Fruit fly (Drosophila melanogaster): Measurements from ENCODE around the gene CG10026.

The CG10026 gene

dm6 chr2L:19492934-19493686 is 39.1 kb downstream of the CG10026 start, which contains the start of the genes swm and Ctu2 (continued):
- TF ChIP-seq CG1529 (GFP tag; optimal IDR thresholded peaks at IDR 0.05) (no peak), Deaf1 (tag; optimal IDR thresholded peaks at IDR 0.05) (no peak), CG12942 (GFP tag; optimal IDR thresholded peaks at IDR 0.05) (peak; percentile 31), disco-r (GFP tag; optimal IDR thresholded peaks at IDR 0.05) (no peak), CG1832 (GFP tag; optimal IDR thresholded peaks at IDR 0.05) (no peak), fu2 (GFP tag; optimal IDR thresholded peaks at IDR 0.05) (no peak), CG13775 (GFP tag; optimal IDR thresholded peaks at IDR 0.05) (peak; percentile 55), pros (GFP tag; optimal IDR thresholded peaks at IDR 0.05) (no peak), sna (GFP tag; IDR thresholded peaks at IDR 0.05; ENCODE audit: partially characterized antibody) (peak; percentile 67; the same call in 1 of the 2 replicates), CG2875 (GFP tag; optimal IDR thresholded peaks at IDR 0.05) (no peak), CG10431 (GFP tag; optimal IDR thresholded peaks at IDR 0.05) (no peak), Med (GFP tag) (peak; percentile 68), h (optimal IDR thresholded peaks at IDR 0.05) (no peak), tgo (GFP tag; IDR thresholded peaks at IDR 0.05) (peak; percentile 42; the same call in 2 of the 3 replicates), CG3847 (GFP tag; IDR thresholded peaks at IDR 0.05) (peak; percentile 66), Trl (optimal IDR thresholded peaks at IDR 0.05) (no peak), Trl (GFP tag; optimal IDR thresholded peaks at IDR 0.05) (no peak), CG7372 (GFP tag; IDR thresholded peaks at IDR 0.05) (peak; percentile 57; the same call in 1 of the 2 replicates), her (GFP tag; optimal IDR thresholded peaks at IDR 0.05) (no peak), croc (GFP tag; conservative IDR thresholded peaks at IDR 0.05) (peak; percentile 29; the same call in 1 of the 3 replicates), Six4 (GFP tag; optimal IDR thresholded peaks at IDR 0.05) (no peak), CG13296 (GFP tag; optimal IDR thresholded peaks at IDR 0.05) (peak; percentile 68), Hmr (GFP tag; optimal IDR thresholded peaks at IDR 0.05) (no peak), da (GFP tag; optimal IDR thresholded peaks at IDR 0.05) (no peak), ap (GFP tag; IDR thresholded peaks at IDR 0.05) (no peak), CG8924 (tag; optimal IDR thresholded peaks at IDR 0.05) (peak; percentile 82), cas (GFP tag; IDR thresholded peaks at IDR 0.05) (no peak), sima (GFP tag; optimal IDR thresholded peaks at IDR 0.05) (no peak), zfh1 (GFP tag; IDR thresholded peaks at IDR 0.05) (no peak), Rfx (GFP tag; IDR thresholded peaks at IDR 0.05) (peak; percentile 76), CG5180 (GFP tag; optimal IDR thresholded peaks at IDR 0.05) (no peak), al (GFP tag; IDR thresholded peaks at IDR 0.05) (peak; percentile 56; the same call in 1 of the 2 replicates), CG4854 (GFP tag; optimal IDR thresholded peaks at IDR 0.05) (no peak), lbe (GFP tag; optimal IDR thresholded peaks at IDR 0.05) (peak; percentile 27), odd (GFP tag; optimal IDR thresholded peaks at IDR 0.05) (no peak), gcm (GFP tag; optimal IDR thresholded peaks at IDR 0.05) (no peak), Myb (GFP tag; optimal IDR thresholded peaks at IDR 0.05) (no peak), CG7928 (GFP tag; optimal IDR thresholded peaks at IDR 0.05) (peak; percentile 88), CG4424 (GFP tag; optimal IDR thresholded peaks at IDR 0.05) (peak; percentile 67), crol (GFP tag; IDR thresholded peaks at IDR 0.05) (no peak), CG6813 (GFP tag; optimal IDR thresholded peaks at IDR 0.05) (no peak), ranshi (GFP tag; IDR thresholded peaks at IDR 0.05) (peak; percentile 30; the same call in 1 of the 2 replicates), nerfin-1 (tag; optimal IDR thresholded peaks at IDR 0.05) (peak; percentile 72), Xrp1 (GFP tag; IDR thresholded peaks at IDR 0.05) (peak; percentile 72), dimm (GFP tag; IDR thresholded peaks at IDR 0.05) (no peak), Tbp (GFP tag; optimal IDR thresholded peaks at IDR 0.05) (no peak), CG2712 (tag; optimal IDR thresholded peaks at IDR 0.05) (peak; percentile 81), toy (GFP tag; IDR thresholded peaks at IDR 0.05) (no peak), CG4820 (GFP tag; optimal IDR thresholded peaks at IDR 0.05) (peak; percentile 38), D (optimal IDR thresholded peaks at IDR 0.05) (no peak), D (GFP tag; optimal IDR thresholded peaks at IDR 0.05) (peak; percentile 40)
